Worm (Caenorhabditis elegans): ENCODE results near the gene ZK105.14.

Gene ZK105.14

DNA sequence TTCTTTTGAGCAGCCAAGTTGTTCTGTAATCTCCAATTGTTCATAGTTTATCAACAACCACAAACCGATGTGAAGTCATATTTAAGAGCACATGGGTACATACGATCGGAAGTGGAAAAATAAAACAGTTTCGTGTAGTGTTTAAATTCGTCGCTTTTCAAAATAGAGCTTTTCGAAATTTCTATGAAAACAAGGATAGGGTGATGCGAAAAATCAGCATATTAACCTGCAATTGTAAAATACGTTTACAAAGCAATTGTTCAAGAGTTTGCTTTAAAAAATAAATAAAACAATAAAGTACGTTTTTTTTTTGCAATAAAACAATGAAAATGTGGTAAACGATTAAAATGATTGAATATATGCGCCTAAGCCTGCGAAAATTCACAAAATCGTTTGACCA lies at the start of gene ZK105.14:
TSS of gene ZK105.14 (minus strand) at position 101 of the 400 bp plus-strand sequence.
- TF ChIP-seq klf-2 (GFP tag; conservative IDR thresholded peaks at IDR 0.05) = no peak
- no peak for TF ChIP-seq T22C8.4 (GFP tag; IDR thresholded peaks at IDR 0.05)
- TF ChIP-seq ref-1 (GFP tag; conservative IDR thresholded peaks at IDR 0.05) = no peak
- TF ChIP-seq ztf-23 (GFP tag; IDR thresholded peaks at IDR 0.05) = no peak
- TF ChIP-seq ztf-29 (GFP tag; IDR thresholded peaks at IDR 0.05) = no peak
- TF ChIP-seq med-1 (GFP tag; optimal IDR thresholded peaks at IDR 0.05; ENCODE audit: insufficient read depth) = no peak
- no peak for TF ChIP-seq tab-1 (GFP tag; IDR thresholded peaks at IDR 0.05)
- TF ChIP-seq flt-1 (GFP tag; IDR thresholded peaks at IDR 0.05) = no peak

DNA sequence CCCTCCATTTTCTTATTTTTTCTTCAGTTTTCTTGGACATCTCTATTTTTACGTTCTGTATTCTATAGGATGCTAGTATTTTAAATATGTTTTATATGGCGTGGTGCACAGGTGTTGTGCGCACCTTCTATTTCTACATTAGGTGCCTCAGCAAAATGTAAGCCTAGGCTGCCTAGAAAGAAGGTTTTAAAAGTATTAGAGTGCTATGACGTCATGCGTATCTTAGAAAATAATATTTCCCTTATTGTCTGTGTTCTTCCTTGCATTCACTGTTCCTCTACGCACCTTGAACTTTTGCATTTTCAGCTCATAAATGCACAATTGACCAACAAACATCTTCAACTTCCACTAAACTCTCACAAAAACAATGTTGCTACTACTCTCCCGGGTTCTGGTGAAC lies 49.1 kb upstream of the ZK105.14 start, which contains the start of gene frpr-3:
TSS of gene frpr-3 (plus strand) at position 301 of the 400 bp plus-strand sequence.
- TF ChIP-seq med-1 (GFP tag; optimal IDR thresholded peaks at IDR 0.05; ENCODE audit: insufficient read depth) (no peak), T22C8.4 (GFP tag; IDR thresholded peaks at IDR 0.05) (no peak), ztf-29 (GFP tag; IDR thresholded peaks at IDR 0.05) (no peak), flt-1 (GFP tag; IDR thresholded peaks at IDR 0.05) (no peak), tab-1 (GFP tag; IDR thresholded peaks at IDR 0.05) (no peak), klf-2 (GFP tag; conservative IDR thresholded peaks at IDR 0.05) (no peak), ztf-23 (GFP tag; IDR thresholded peaks at IDR 0.05) (no peak), ref-1 (GFP tag; conservative IDR thresholded peaks at IDR 0.05) (no peak), cog-1 (tag; optimal IDR thresholded peaks at IDR 0.05) (no peak)

DNA sequence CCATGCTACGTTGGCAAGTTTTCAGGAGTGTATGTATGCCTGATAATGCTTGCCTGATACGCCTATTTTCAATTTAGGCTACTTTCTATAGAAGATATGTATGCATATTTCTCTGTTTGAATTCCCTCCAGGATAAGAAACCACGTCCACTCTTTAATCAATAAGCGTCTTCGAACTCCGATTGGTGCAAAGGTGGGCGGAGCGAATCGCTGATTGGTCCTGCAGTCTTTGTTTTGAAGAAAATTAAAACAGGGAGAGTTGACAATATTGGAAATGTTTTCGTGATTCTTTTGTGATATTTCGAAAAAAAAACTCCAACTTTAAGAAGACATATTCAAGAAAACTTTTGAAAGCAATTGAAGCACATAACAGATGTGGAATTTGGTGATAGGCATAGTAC lies 40.1 kb upstream of the ZK105.14 start:
- no peak for TF ChIP-seq ztf-29 (GFP tag; IDR thresholded peaks at IDR 0.05)
- no peak for TF ChIP-seq ref-1 (GFP tag; conservative IDR thresholded peaks at IDR 0.05)
- TF ChIP-seq ztf-23 (GFP tag; IDR thresholded peaks at IDR 0.05) = no peak
- no peak for TF ChIP-seq flt-1 (GFP tag; IDR thresholded peaks at IDR 0.05)
- no peak for TF ChIP-seq T22C8.4 (GFP tag; IDR thresholded peaks at IDR 0.05)
- TF ChIP-seq cog-1 (tag; optimal IDR thresholded peaks at IDR 0.05) = no peak
- no peak for TF ChIP-seq tab-1 (GFP tag; IDR thresholded peaks at IDR 0.05)
- TF ChIP-seq med-1 (GFP tag; optimal IDR thresholded peaks at IDR 0.05; ENCODE audit: insufficient read depth) = no peak
- no peak for TF ChIP-seq klf-2 (GFP tag; conservative IDR thresholded peaks at IDR 0.05)

DNA sequence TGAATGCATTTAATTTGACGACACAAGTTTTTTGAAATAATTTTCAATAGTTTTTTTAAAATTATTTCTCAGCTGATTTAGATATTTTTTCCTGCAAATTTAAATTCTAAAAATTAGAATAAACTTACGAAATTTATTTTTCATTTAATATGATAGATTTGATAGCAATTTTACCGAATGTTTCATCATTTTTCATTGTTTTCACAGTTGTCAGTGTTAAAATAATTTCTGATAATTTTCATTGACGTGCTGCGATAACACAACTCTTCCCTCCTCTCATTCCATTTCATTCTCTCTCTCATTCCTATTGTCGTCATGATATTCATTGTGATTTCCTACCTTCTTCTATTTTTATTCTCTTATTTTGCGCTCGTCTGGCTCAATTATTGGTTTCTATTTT lies 38.3 kb upstream of the ZK105.14 start, which contains the start of gene hint-3:
TSS of gene hint-3 (plus strand) at position 301 of the 400 bp plus-strand sequence.
- TF ChIP-seq ztf-29 (GFP tag; IDR thresholded peaks at IDR 0.05) = no peak
- no peak for TF ChIP-seq flt-1 (GFP tag; IDR thresholded peaks at IDR 0.05)
- no peak for TF ChIP-seq tab-1 (GFP tag; IDR thresholded peaks at IDR 0.05)
- TF ChIP-seq ztf-23 (GFP tag; IDR thresholded peaks at IDR 0.05) = no peak
- TF ChIP-seq T22C8.4 (GFP tag; IDR thresholded peaks at IDR 0.05) = no peak
- no peak for TF ChIP-seq klf-2 (GFP tag; conservative IDR thresholded peaks at IDR 0.05)
- TF ChIP-seq ref-1 (GFP tag; conservative IDR thresholded peaks at IDR 0.05) = no peak
- TF ChIP-seq cog-1 (tag; optimal IDR thresholded peaks at IDR 0.05) = no peak
- no peak for TF ChIP-seq med-1 (GFP tag; optimal IDR thresholded peaks at IDR 0.05; ENCODE audit: insufficient read depth)

DNA sequence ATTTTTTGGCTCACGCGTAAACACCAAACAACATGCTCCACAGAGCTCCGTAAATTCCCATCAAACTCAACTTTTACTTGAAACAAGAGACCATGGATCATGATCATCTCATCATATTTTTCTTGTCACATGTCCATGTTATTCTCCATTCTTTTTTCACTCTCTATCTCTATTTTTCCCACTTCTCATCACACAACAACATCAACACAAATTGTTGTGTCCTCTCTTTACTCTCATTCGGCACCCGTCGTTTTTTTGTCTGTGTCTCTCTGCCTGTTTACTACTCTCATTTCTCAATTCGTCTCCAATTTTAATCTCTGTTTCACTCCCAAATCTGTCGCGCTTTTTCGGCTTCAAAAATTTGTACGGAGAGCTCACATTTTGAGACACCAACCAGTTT lies 37.4 kb upstream of the ZK105.14 start:
- TF ChIP-seq flt-1 (GFP tag; IDR thresholded peaks at IDR 0.05) (no peak), tab-1 (GFP tag; IDR thresholded peaks at IDR 0.05) (no peak), cog-1 (tag; optimal IDR thresholded peaks at IDR 0.05) (no peak), med-1 (GFP tag; optimal IDR thresholded peaks at IDR 0.05; ENCODE audit: insufficient read depth) (no peak), ref-1 (GFP tag; conservative IDR thresholded peaks at IDR 0.05) (no peak), ztf-23 (GFP tag; IDR thresholded peaks at IDR 0.05) (no peak), ztf-29 (GFP tag; IDR thresholded peaks at IDR 0.05) (no peak), klf-2 (GFP tag; conservative IDR thresholded peaks at IDR 0.05) (no peak), T22C8.4 (GFP tag; IDR thresholded peaks at IDR 0.05) (no peak)

DNA sequence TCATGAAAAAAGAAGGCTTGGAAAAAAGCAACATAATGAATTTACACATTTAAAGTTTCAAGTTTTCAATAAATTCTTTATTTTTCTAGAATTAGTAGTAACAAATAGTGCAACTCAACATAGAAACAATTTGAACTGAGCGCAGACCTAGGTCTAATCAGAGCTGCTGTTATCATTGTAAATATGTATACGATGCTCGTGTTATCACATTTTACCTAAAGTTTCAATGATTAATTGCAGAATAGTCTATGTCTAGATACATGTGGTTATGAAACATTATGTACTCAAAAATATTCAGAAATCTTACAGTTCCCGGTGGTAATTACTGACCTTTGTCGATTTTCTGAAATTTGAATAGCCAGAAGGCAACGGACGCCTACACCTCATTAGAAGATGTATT lies 34.1 kb upstream of the ZK105.14 start:
- TF ChIP-seq T22C8.4 (GFP tag; IDR thresholded peaks at IDR 0.05) (no peak), ztf-23 (GFP tag; IDR thresholded peaks at IDR 0.05) (no peak), ref-1 (GFP tag; conservative IDR thresholded peaks at IDR 0.05) (no peak), cog-1 (tag; optimal IDR thresholded peaks at IDR 0.05) (no peak), tab-1 (GFP tag; IDR thresholded peaks at IDR 0.05) (no peak), med-1 (GFP tag; optimal IDR thresholded peaks at IDR 0.05; ENCODE audit: insufficient read depth) (no peak), klf-2 (GFP tag; conservative IDR thresholded peaks at IDR 0.05) (no peak), ztf-29 (GFP tag; IDR thresholded peaks at IDR 0.05) (no peak), flt-1 (GFP tag; IDR thresholded peaks at IDR 0.05) (no peak)

DNA sequence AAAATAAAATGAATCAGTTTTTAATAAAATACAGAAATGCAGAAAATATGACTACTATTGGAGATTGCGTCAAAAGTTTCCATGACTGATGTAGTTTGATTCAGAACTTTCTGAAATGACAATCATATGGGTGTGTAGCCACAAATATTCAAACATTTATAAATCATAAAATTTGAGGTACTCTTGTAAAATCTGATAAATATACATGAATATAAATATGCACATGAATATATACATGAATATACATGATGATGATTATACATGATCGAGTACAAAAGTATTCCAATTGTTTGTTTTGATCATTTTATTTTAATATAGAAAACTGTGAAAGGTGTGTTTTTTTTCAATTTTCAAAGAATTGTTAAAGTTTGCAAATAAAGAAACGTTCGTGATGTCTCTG lies 32.7 kb upstream of the ZK105.14 start, which contains the start of gene T05B11.4:
TSS of gene T05B11.4 (minus strand) at position 101 of the 400 bp plus-strand sequence.
- no peak for TF ChIP-seq ref-1 (GFP tag; conservative IDR thresholded peaks at IDR 0.05)
- no peak for TF ChIP-seq med-1 (GFP tag; optimal IDR thresholded peaks at IDR 0.05; ENCODE audit: insufficient read depth)
- TF ChIP-seq ztf-29 (GFP tag; IDR thresholded peaks at IDR 0.05) = no peak
- no peak for TF ChIP-seq ztf-23 (GFP tag; IDR thresholded peaks at IDR 0.05)
- no peak for TF ChIP-seq cog-1 (tag; optimal IDR thresholded peaks at IDR 0.05)
- TF ChIP-seq T22C8.4 (GFP tag; IDR thresholded peaks at IDR 0.05) = no peak
- no peak for TF ChIP-seq klf-2 (GFP tag; conservative IDR thresholded peaks at IDR 0.05)
- no peak for TF ChIP-seq tab-1 (GFP tag; IDR thresholded peaks at IDR 0.05)
- no peak for TF ChIP-seq flt-1 (GFP tag; IDR thresholded peaks at IDR 0.05)

DNA sequence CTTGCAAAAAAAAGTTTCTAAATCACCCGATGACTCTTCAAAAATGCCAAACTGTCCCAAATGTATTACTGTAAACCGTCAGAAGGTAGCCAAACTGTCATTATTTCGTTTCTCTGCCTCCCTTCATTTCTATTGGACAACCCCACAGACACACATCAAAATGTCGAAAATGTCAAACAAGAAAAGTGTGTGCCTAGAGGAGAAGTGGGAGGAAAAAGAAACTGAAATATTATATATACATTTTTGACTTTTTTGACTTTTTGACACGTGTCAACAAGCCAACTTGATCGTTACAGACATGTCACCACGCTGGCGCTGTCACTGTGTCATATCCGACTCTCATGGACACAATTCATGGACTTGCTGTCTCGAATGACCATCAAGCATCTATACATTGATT lies 27.9 kb upstream of the ZK105.14 start:
- no peak for TF ChIP-seq flt-1 (GFP tag; IDR thresholded peaks at IDR 0.05)
- TF ChIP-seq ztf-29 (GFP tag; IDR thresholded peaks at IDR 0.05) = no peak
- TF ChIP-seq ztf-23 (GFP tag; IDR thresholded peaks at IDR 0.05) = no peak
- TF ChIP-seq klf-2 (GFP tag; conservative IDR thresholded peaks at IDR 0.05) = no peak
- no peak for TF ChIP-seq ref-1 (GFP tag; conservative IDR thresholded peaks at IDR 0.05)
- no peak for TF ChIP-seq T22C8.4 (GFP tag; IDR thresholded peaks at IDR 0.05)
- no peak for TF ChIP-seq tab-1 (GFP tag; IDR thresholded peaks at IDR 0.05)
- no peak for TF ChIP-seq med-1 (GFP tag; optimal IDR thresholded peaks at IDR 0.05; ENCODE audit: insufficient read depth)
- no peak for TF ChIP-seq cog-1 (tag; optimal IDR thresholded peaks at IDR 0.05)

DNA sequence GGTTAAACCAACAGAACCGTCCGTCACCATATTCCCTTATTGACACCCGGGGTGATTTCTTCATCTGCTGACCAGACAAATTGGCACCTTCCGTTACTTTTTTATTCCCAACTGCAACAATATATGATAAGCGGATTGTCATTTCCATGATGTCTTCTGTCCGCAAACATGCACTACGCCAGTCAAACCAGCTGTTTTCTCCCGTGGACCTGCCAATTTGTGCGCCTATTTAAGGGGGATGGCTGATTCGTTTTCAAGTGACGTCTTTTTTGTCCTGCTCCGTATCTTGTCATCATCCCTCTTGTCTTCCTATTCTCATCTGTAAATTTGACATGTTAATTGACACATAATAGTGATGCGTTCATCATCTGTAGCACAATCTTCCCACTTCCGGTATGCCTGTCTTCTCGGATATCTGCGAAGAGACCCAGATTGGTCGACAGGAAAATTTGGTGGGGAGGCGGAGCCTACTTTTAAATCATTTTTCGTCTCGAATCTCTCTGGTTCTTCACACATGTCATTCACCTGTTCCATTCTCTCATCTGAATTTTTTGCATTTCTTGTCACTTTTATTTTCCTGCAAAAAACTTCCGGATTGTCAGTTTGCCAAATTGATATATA lies 26.3 kb upstream of the ZK105.14 start:
- TF ChIP-seq flt-1 (GFP tag; IDR thresholded peaks at IDR 0.05) = peak; percentile 31; the same call in 1 of the 2 replicates
- no peak for TF ChIP-seq med-1 (GFP tag; optimal IDR thresholded peaks at IDR 0.05; ENCODE audit: insufficient read depth)
